Fruit fly (Drosophila melanogaster) whole organism: Measurements from ENCODE around the gene ncd.

Experiments used
- CG8478 ChIP-seq: fragments of >200 bp; optimal IDR thresholded peaks from 2 replicates; lab custom pipeline; 2018; ENCODE audit warnings: inconsistent platforms
- Dll ChIP-seq: fragments of >200 bp; optimal IDR thresholded peaks from 2 replicates; lab custom pipeline; 2017
- EcR ChIP-seq, 2 experiments: fragments of >200 bp; optimal IDR thresholded peaks; 2 replicates each; lab custom pipeline; 2017; ENCODE audit warnings: missing biosample characterization in 2 of 2, missing genetic modification characterization in 2 of 2, missing genetic modification reagents in 2 of 2
- pan ChIP-seq: fragments of >200 bp; optimal IDR thresholded peaks from 2 replicates; lab custom pipeline; 2017
- psq ChIP-seq: fragments of >200 bp; optimal IDR thresholded peaks from 2 replicates; lab custom pipeline; 2017
- usp ChIP-seq: fragments of >200 bp; optimal IDR thresholded peaks from 2 replicates; lab custom pipeline; 2017; ENCODE audit warnings: missing biosample characterization, missing genetic modification characterization, mixed read lengths

Gene ncd

dm6 chr3R:29774360-29775193 is 32.4 kb downstream of the ncd start:
- no peak for TF ChIP-seq EcR (GFP tag; optimal IDR thresholded peaks at IDR 0.05; lab: Kevin White, UChicago)
- no peak for TF ChIP-seq psq (lab: Kevin White, UChicago)
- peak; percentile 99 for TF ChIP-seq Dll

- no peak for TF ChIP-seq CG8478 (lab: Kevin White, UChicago)
- TF ChIP-seq pan, result peak; percentile 43
These were observed 33.0 kb downstream of the ncd start for dm6 chr3R:29773833-29774324.

DNA sequence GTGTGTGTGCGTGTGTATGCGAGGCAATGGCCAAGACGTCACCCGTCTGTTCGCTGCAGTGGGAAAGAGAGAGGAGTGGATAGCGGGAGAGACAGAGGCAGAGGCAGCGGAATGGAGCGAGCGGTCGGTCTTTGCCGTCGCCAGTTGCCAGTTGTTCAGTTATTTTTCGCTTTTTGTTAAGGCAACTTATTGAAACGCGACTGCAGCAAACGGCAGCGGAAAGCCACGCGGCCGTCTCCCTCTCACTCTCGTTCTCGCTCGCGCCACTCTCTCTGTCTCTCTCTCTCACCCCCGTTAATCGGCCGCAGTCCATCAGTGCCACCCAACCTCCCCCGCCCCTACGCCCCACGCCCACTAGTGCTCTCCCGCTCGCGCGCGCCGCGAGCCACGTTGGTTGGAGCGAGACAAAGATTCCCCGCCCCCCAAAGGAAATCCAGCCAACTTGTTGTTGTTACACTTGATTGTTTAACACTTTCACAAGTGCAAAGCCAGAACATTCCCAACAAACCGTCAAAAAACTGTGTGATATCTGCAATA is 34.1 kb downstream of the ncd start:
- TF ChIP-seq Dll (peak; percentile 88), CG8478 (lab: Kevin White, UChicago) (peak; percentile 82), usp (GFP tag; lab: Kevin White, UChicago) (no peak), EcR (GFP tag; optimal IDR thresholded peaks at IDR 0.05; lab: Kevin White, UChicago) (peak in 1 of 2 experiments; percentile 47)

- TF ChIP-seq usp (GFP tag; lab: Kevin White, UChicago), result no peak
- TF ChIP-seq pan, result no peak
- peak; percentile 83 for TF ChIP-seq Dll
- peak; percentile 56 for TF ChIP-seq psq (lab: Kevin White, UChicago)
These were observed 34.7 kb downstream of the ncd start for dm6 chr3R:29772090-29772794.

DNA sequence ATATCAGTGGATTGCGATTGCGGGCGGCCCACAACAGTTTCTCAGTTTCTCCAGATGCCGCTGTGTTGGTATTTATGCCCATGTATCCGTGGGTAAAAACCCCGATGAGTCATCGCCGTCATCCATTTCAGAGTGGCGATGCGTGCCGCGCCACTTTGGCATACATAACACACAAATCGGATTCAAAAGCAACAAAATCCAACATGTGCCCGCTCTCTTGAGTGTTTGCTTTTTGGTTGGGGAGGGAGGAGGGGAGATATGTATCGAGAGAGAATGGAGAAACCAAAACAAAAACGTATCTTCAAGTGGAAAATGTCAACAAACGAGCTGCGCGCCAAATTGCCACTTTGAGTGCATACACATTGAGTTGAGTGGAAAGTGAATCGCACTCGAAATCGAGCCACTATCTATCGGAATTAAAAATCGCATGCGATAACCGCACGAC is 35.3 kb downstream of the ncd start:
- TF ChIP-seq CG8478 (lab: Kevin White, UChicago) (no peak), EcR (GFP tag; optimal IDR thresholded peaks at IDR 0.05; lab: Kevin White, UChicago) (no peak), pan (no peak)

- TF ChIP-seq CG8478 (lab: Kevin White, UChicago), result no peak
- no peak for TF ChIP-seq EcR (GFP tag; optimal IDR thresholded peaks at IDR 0.05; lab: Kevin White, UChicago)
- no peak for TF ChIP-seq pan
- no peak for TF ChIP-seq psq (lab: Kevin White, UChicago)
- no peak for TF ChIP-seq usp (GFP tag; lab: Kevin White, UChicago)
- TF ChIP-seq Dll, result no peak
These were observed 36.0 kb downstream of the ncd start for dm6 chr3R:29770930-29771329.

dm6 chr3R:29767236-29767635 is 39.7 kb downstream of the ncd start:
- no peak for TF ChIP-seq Dll
- TF ChIP-seq EcR (GFP tag; optimal IDR thresholded peaks at IDR 0.05; lab: Kevin White, UChicago), result no peak
- no peak for TF ChIP-seq usp (GFP tag; lab: Kevin White, UChicago)
- TF ChIP-seq psq (lab: Kevin White, UChicago), result no peak
- TF ChIP-seq pan, result no peak
- no peak for TF ChIP-seq CG8478 (lab: Kevin White, UChicago)

DNA sequence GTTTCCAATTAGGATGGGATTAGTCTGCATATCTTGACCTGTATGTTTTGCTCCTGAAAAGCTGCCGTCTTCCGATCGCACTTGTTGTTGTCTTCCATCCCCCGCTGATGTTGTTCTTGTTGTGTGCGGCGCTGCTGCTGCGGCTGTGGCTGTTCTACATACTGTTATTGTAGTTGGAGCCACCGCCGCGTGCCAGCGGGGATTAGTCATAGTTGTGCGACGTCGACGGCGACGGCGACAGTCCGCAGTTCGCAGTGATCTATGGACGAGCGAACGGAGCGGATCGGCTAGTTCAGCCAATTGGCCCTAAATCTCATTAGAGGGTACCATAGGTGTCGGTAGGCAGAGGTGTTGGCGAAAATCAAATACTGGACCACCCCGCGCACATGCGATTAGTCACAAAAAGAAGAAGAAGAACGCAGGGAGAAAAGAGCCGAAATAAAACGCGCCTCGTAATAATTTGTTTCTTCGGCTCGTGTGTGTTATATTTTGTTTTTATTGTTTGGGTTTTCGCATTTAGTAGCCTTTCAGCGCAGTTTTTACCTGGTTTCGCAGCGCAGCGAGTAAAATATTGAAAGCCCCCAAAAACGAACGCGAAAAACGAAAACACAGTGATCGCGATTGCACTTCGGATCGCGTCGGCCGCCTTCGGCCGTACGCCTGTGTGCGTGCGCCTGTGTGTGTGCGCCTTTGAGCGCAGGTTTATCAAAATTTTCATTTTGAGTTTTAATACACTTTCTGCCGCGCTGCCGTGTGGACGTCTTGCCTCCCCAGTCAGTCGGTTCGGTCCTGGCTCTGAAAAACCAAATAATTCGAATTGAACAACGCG is 41.4 kb downstream of the ncd start, which contains the start of gene kay:
Gene kay (plus strand): TSS at position 729 of the 829 bp plus-strand sequence.
- TF ChIP-seq usp (GFP tag; lab: Kevin White, UChicago) (no peak), Dll (no peak), EcR (GFP tag; optimal IDR thresholded peaks at IDR 0.05; lab: Kevin White, UChicago) (no peak), psq (lab: Kevin White, UChicago) (no peak), pan (no peak), CG8478 (lab: Kevin White, UChicago) (no peak)

- TF ChIP-seq Dll, result peak; percentile 84
- no peak for TF ChIP-seq EcR (GFP tag; optimal IDR thresholded peaks at IDR 0.05; lab: Kevin White, UChicago)
These were observed 42.5 kb downstream of the ncd start for dm6 chr3R:29764249-29765042.

DNA sequence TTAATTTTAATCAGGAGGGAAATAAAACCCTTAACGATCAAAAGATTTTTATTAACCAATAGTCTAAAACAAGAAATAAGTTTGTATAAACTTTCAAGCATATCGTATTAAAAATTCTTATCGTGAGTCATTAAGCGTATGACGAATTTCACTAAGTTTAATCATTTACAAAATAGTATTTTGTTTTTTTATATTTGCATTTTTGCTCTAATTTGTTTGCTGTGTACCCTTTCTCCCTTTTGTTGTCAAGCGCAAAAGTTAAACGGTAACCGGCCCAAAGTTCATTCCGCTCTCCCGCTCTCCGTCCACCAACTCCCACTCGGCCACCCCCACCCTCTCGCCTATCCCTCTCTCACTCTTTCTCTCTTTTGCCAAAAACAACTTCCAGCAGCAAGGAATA is 43.1 kb downstream of the ncd start:
- TF ChIP-seq CG8478 (lab: Kevin White, UChicago) (no peak), pan (no peak), psq (lab: Kevin White, UChicago) (no peak), Dll (no peak), EcR (GFP tag; optimal IDR thresholded peaks at IDR 0.05; lab: Kevin White, UChicago) (peak in 1 of 2 experiments; percentile 32), usp (GFP tag; lab: Kevin White, UChicago) (no peak)

- TF ChIP-seq CG8478 (lab: Kevin White, UChicago) (no peak), EcR (GFP tag; optimal IDR thresholded peaks at IDR 0.05; lab: Kevin White, UChicago) (peak in 1 of 2 experiments; percentile 45)
These were observed 43.8 kb downstream of the ncd start for dm6 chr3R:29763154-29763553.
